Fruit fly (Drosophila melanogaster) whole organism, embryonic: ENCODE measurements around the gene CG14052.

Experiments used
- BEAF-32 ChIP-seq: fragments of 200-800 bp; sonication (Bioruptor generic); optimal IDR thresholded peaks from 3 replicates; lab custom pipeline; 2017; ENCODE audit warnings: missing biosample characterization, missing genetic modification characterization, mild to moderate bottlenecking, moderate library complexity, missing genetic modification reagents
- BtbVII ChIP-seq: fragments of 200-800 bp; sonication (Bioruptor generic); optimal IDR thresholded peaks from 3 replicates; lab custom pipeline; 2017; ENCODE audit warnings: missing biosample characterization, mild to moderate bottlenecking, missing genetic modification characterization
- CG13287 ChIP-seq: fragments of 200-800 bp; sonication (Bioruptor generic); IDR thresholded peaks from 2 replicates; pipeline ENCODE4 v1.3.6; 2022; ENCODE audit warnings: missing biosample characterization, missing genetic modification characterization; ENCODE audit not compliant: partially characterized antibody
- CG13624 ChIP-seq: fragments of 200-800 bp; sonication (Bioruptor generic); optimal IDR thresholded peaks from 2 replicates; lab custom pipeline; 2016; ENCODE audit warnings: missing biosample characterization, missing genetic modification characterization
- CG15514 ChIP-seq: fragments of 200-800 bp; sonication (Bioruptor generic); optimal IDR thresholded peaks from 3 replicates; lab custom pipeline; 2017; ENCODE audit warnings: missing biosample characterization, missing genetic modification characterization, mild to moderate bottlenecking, moderate library complexity, missing genetic modification reagents
- CG1602 ChIP-seq: fragments of 200-800 bp; sonication (Bioruptor generic); optimal IDR thresholded peaks from 3 replicates; lab custom pipeline; 2016; ENCODE audit warnings: missing biosample characterization, missing genetic modification characterization
- CG16813 ChIP-seq: fragments of 200-800 bp; sonication (Bioruptor generic); IDR thresholded peaks from 3 replicates; pipeline ENCODE4 v1.3.6; 2022; ENCODE audit warnings: missing biosample characterization, missing genetic modification characterization; ENCODE audit not compliant: partially characterized antibody
- CG17186 ChIP-seq: fragments of 200-800 bp; sonication (Bioruptor generic); optimal IDR thresholded peaks from 3 replicates; lab custom pipeline; 2017; ENCODE audit warnings: missing biosample characterization, missing genetic modification reagents, missing genetic modification characterization
- CG4617 ChIP-seq: fragments of 200-800 bp; sonication (Bioruptor generic); optimal IDR thresholded peaks from 3 replicates; lab custom pipeline; 2016; ENCODE audit warnings: missing biosample characterization, missing genetic modification characterization, borderline replicate concordance
- CG6689 ChIP-seq: fragments of 200-800 bp; sonication (Bioruptor generic); IDR thresholded peaks from 2 replicates; pipeline ENCODE4 v1.3.6; 2022; ENCODE audit warnings: missing biosample characterization, missing genetic modification characterization
- CG7357 ChIP-seq: fragments of 200-800 bp; sonication (Bioruptor generic); IDR thresholded peaks from 3 replicates; pipeline ENCODE4 v1.3.6; 2022; ENCODE audit warnings: missing biosample characterization, missing genetic modification characterization
- CG7786 ChIP-seq: fragments of 200-800 bp; sonication (Bioruptor generic); optimal IDR thresholded peaks from 2 replicates; lab custom pipeline; 2016; ENCODE audit warnings: missing biosample characterization, missing genetic modification characterization
- Doc3 ChIP-seq: fragments of 200-800 bp; sonication (Bioruptor generic); IDR thresholded peaks from 3 replicates; pipeline ENCODE4 v1.3.6; 2022; ENCODE audit warnings: missing biosample characterization, missing genetic modification characterization; ENCODE audit not compliant: partially characterized antibody
- Dp ChIP-seq: fragments of 200-800 bp; sonication (Bioruptor generic); optimal IDR thresholded peaks from 2 replicates; lab custom pipeline; 2018; ENCODE audit warnings: missing biosample characterization, mild to moderate bottlenecking, missing genetic modification characterization, moderate library complexity
- Dref ChIP-seq: fragments of 200-800 bp; sonication (Bioruptor generic); IDR thresholded peaks from 2 replicates; pipeline ENCODE4 v1.3.6; 2022; ENCODE audit warnings: missing biosample characterization, missing genetic modification characterization
- HHEX ChIP-seq: fragments of 200-800 bp; sonication (Bioruptor generic); optimal IDR thresholded peaks from 3 replicates; lab custom pipeline; 2017; ENCODE audit warnings: missing biosample characterization, mild to moderate bottlenecking, missing genetic modification characterization, missing genetic modification reagents
- HLH4C ChIP-seq: fragments of 200-800 bp; sonication (Bioruptor generic); IDR thresholded peaks from 3 replicates; pipeline ENCODE4 v1.3.6; 2022; ENCODE audit warnings: missing biosample characterization, missing genetic modification characterization; ENCODE audit not compliant: partially characterized antibody
- HmgZ ChIP-seq: fragments of 200-800 bp; sonication (Bioruptor generic); optimal IDR thresholded peaks from 2 replicates; lab custom pipeline; 2018; ENCODE audit warnings: missing biosample characterization, mild to moderate bottlenecking, missing genetic modification characterization
- Hmr ChIP-seq: fragments of 200-800 bp; sonication (Bioruptor generic); optimal IDR thresholded peaks from 3 replicates; lab custom pipeline; 2017; ENCODE audit warnings: mild to moderate bottlenecking, missing biosample characterization, missing genetic modification reagents, missing genetic modification characterization
- Hr39 ChIP-seq: fragments of >200 bp; optimal IDR thresholded peaks from 2 replicates; lab custom pipeline; 2017
- MBD-R2 ChIP-seq: fragments of 200-800 bp; sonication (Bioruptor generic); IDR thresholded peaks from 2 replicates; pipeline ENCODE4 v1.3.6; 2022; ENCODE audit warnings: missing biosample characterization, missing genetic modification characterization
- Med ChIP-seq: fragments of 200-800 bp; sonication (Bioruptor generic); peaks from one replicate; lab custom pipeline; 2016; ENCODE audit warnings: missing biosample characterization, missing genetic modification characterization, mild to moderate bottlenecking, inconsistent platforms, moderate library complexity
- NK7.1 ChIP-seq: fragments of 200-800 bp; sonication (Bioruptor generic); optimal IDR thresholded peaks from 3 replicates; lab custom pipeline; 2016; ENCODE audit warnings: missing biosample characterization, missing genetic modification characterization
- Ssrp ChIP-seq: fragments of 200-800 bp; sonication (Bioruptor generic); optimal IDR thresholded peaks from 2 replicates; lab custom pipeline; 2018; ENCODE audit warnings: missing biosample characterization, mild to moderate bottlenecking, missing genetic modification characterization, moderate library complexity
- Tbp ChIP-seq: fragments of >200 bp; optimal IDR thresholded peaks from 2 replicates; lab custom pipeline; 2018; ENCODE audit warnings: missing biosample characterization, missing genetic modification characterization
- al ChIP-seq: fragments of 200-800 bp; sonication (Bioruptor generic); IDR thresholded peaks from 2 replicates; pipeline ENCODE4 v1.3.6; 2022; ENCODE audit warnings: missing biosample characterization, missing genetic modification characterization
- amos ChIP-seq: fragments of 200-800 bp; sonication (Bioruptor generic); IDR thresholded peaks from 2 replicates; pipeline ENCODE4 v1.3.6; 2022; ENCODE audit warnings: missing biosample characterization, missing genetic modification characterization; ENCODE audit not compliant: partially characterized antibody
- ase ChIP-seq: fragments of 200-800 bp; sonication (Bioruptor generic); IDR thresholded peaks from 3 replicates; pipeline ENCODE4 v1.3.6; 2022; ENCODE audit warnings: missing biosample characterization, missing genetic modification characterization
- ato ChIP-seq: fragments of 200-800 bp; sonication (Bioruptor generic); IDR thresholded peaks from 2 replicates; pipeline ENCODE4 v1.3.6; 2022; ENCODE audit warnings: missing biosample characterization, missing genetic modification characterization; ENCODE audit not compliant: partially characterized antibody
- cg ChIP-seq: fragments of 200-800 bp; sonication (Bioruptor generic); optimal IDR thresholded peaks from 3 replicates; lab custom pipeline; 2019; ENCODE audit warnings: missing biosample characterization, mild to moderate bottlenecking, missing genetic modification characterization, moderate library complexity
- chinmo ChIP-seq: fragments of 200-800 bp; sonication (Bioruptor generic); IDR thresholded peaks from 4 replicates; pipeline ENCODE4 v1.3.6; 2022; ENCODE audit warnings: missing biosample characterization, missing genetic modification characterization; ENCODE audit not compliant: partially characterized antibody
- chn ChIP-seq: fragments of 200-800 bp; sonication (Bioruptor generic); optimal IDR thresholded peaks from 2 replicates; lab custom pipeline; 2016; ENCODE audit warnings: missing biosample characterization, missing genetic modification characterization
- crp ChIP-seq, 2 experiments: fragments of 200-800 bp; sonication (Bioruptor generic); optimal IDR thresholded peaks; 2 replicates in 1 of 2; 3 replicates in 1 of 2; lab custom pipeline; 2017; ENCODE audit warnings: missing biosample characterization in 2 of 2, missing genetic modification characterization in 2 of 2, mild to moderate bottlenecking in 1 of 2, moderate library complexity in 1 of 2
- eve ChIP-seq, 2 experiments: fragments of >200 bp; optimal IDR thresholded peaks; 2 replicates each; lab custom pipeline; 2017; ENCODE audit warnings: missing biosample characterization in 2 of 2, missing genetic modification characterization in 2 of 2
- eyg ChIP-seq: fragments of 200-800 bp; sonication (Bioruptor generic); optimal IDR thresholded peaks from 3 replicates; lab custom pipeline; 2016; ENCODE audit warnings: missing biosample characterization, missing genetic modification characterization
- hbn ChIP-seq: fragments of 200-800 bp; sonication (Bioruptor generic); IDR thresholded peaks from 2 replicates; pipeline ENCODE4 v1.3.6; 2022; ENCODE audit warnings: missing biosample characterization, missing genetic modification characterization; ENCODE audit not compliant: partially characterized antibody
- lmd ChIP-seq: fragments of 200-800 bp; sonication (Bioruptor generic); IDR thresholded peaks from 2 replicates; pipeline ENCODE4 v1.3.6; 2022; ENCODE audit warnings: missing biosample characterization, missing genetic modification characterization
- nom ChIP-seq: fragments of 200-800 bp; sonication (Bioruptor generic); optimal IDR thresholded peaks from 2 replicates; lab custom pipeline; 2017; ENCODE audit warnings: missing biosample characterization, missing genetic modification characterization, mild to moderate bottlenecking, moderate library complexity, missing genetic modification reagents
- peb ChIP-seq: fragments of 200-800 bp; sonication (Bioruptor generic); IDR thresholded peaks from 2 replicates; pipeline ENCODE4 v1.3.6; 2022; ENCODE audit warnings: missing biosample characterization, missing genetic modification characterization
- pzg ChIP-seq: fragments of 200-800 bp; sonication (Bioruptor generic); optimal IDR thresholded peaks from 3 replicates; lab custom pipeline; 2018; ENCODE audit warnings: missing biosample characterization, mild to moderate bottlenecking, missing genetic modification characterization, moderate library complexity
- row ChIP-seq: fragments of 200-800 bp; sonication (Bioruptor generic); IDR thresholded peaks from 3 replicates; pipeline ENCODE4 v1.3.6; 2022; ENCODE audit warnings: missing biosample characterization, missing genetic modification characterization
- sc ChIP-seq, 3 experiments: fragments of >200 bp in 2 of 3; fragments of 200-800 bp in 1 of 3; sonication (Bioruptor generic) in 1 of 3; optimal IDR thresholded peaks; 2 replicates in 2 of 3; 3 replicates in 1 of 3; lab custom pipeline; 2017; ENCODE audit warnings: mild to moderate bottlenecking in 1 of 3, missing biosample characterization in 1 of 3, missing genetic modification characterization in 1 of 3, missing genetic modification reagents in 1 of 3
- shn ChIP-seq: fragments of 200-800 bp; sonication (Bioruptor generic); optimal IDR thresholded peaks from 3 replicates; lab custom pipeline; 2016; ENCODE audit warnings: missing biosample characterization, missing genetic modification characterization
- slp2 ChIP-seq: fragments of 200-800 bp; sonication (Bioruptor generic); optimal IDR thresholded peaks from 2 replicates; lab custom pipeline; 2016; ENCODE audit warnings: missing biosample characterization, missing genetic modification characterization
- twi ChIP-seq: fragments of 200-800 bp; optimal IDR thresholded peaks from 2 replicates; lab custom pipeline; 2019; ENCODE audit warnings: missing biosample characterization, mild to moderate bottlenecking, missing genetic modification characterization, moderate library complexity
- vnd ChIP-seq: fragments of 200-800 bp; sonication (Bioruptor generic); IDR thresholded peaks from 3 replicates; pipeline ENCODE4 v1.3.6; 2022; ENCODE audit warnings: missing biosample characterization, missing genetic modification characterization; ENCODE audit not compliant: partially characterized antibody

CG14052 gene

DNA sequence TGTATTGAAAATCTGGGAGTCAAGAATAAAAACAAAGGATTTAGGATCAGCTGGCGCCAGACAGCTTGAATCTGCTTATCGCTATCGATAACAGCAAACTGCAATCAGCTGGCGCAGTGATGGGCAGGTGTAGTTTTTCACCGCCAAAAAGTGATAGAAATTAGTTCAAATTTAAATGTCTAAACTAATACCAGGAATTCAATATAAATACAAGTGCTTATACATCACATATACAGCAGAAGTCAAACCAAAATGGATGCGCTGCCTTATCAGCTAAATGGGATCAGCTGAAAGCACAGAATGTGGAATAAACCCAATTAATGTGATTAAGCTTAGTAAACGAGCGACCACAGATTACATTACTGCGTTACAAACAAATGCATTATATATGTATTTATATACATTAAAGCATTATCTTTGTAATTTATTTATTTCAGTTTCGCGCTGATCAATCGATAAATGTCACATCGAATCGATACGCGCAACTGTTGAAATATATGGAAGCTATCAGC is 42.7 kb upstream of the CG14052 start, which contains the start of gene pn (continued):
- TF ChIP-seq ase (GFP tag; lab: Robert Waterston, UW), result no peak
- TF ChIP-seq CG16813, result 0 out of 3 replicates have a peak, but pooled peaks have one; percentile 39
- peak; percentile 32; the same call in 1 of the 2 replicates for TF ChIP-seq CG13287 (GFP tag; lab: Robert Waterston, UW)
- TF ChIP-seq Doc3, result 0 out of 3 replicates have a peak, but pooled peaks have one; percentile 19
- TF ChIP-seq hbn (GFP tag; lab: Robert Waterston, UW), result peak; percentile 39; the same call in 1 of the 2 replicates
- peak; percentile 60; the same call in 2 of the 3 replicates for TF ChIP-seq HLH4C (GFP tag; lab: Robert Waterston, UW)
- 0 out of 2 replicates have a peak, but pooled peaks have one; percentile 27 for TF ChIP-seq ato (GFP tag; lab: Robert Waterston, UW)
- TF ChIP-seq amos (GFP tag; lab: Robert Waterston, UW), result peak; percentile 20; the same call in 1 of the 2 replicates
- TF ChIP-seq CG17186 (GFP tag; lab: Kevin White, UChicago), result peak; percentile 37

DNA sequence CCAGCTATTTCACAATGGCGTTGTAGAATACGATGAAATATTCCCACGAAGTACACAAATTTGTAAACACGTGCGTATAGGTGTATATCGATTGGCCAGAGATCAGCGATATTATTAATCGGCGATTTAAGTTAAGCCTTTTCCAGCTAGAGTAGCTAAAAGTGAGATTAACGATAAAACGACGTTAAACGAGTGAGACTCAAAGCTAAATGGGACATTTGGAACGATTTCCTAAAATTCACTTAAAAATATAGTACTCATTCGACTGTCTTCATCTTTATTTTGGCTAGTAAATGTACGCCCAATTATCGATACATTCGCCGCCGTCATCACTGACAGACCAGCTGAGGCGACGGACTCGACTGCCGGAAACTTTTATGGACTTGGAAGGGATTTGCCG is 39.0 kb upstream of the CG14052 start, which contains the start of the genes Nmd3 and CG17776:
Gene Nmd3 (minus strand): TSS at position 106 of the 400 bp plus-strand sequence.
Gene CG17776 (plus strand): TSS at position 163 of the 400 bp plus-strand sequence.
- TF ChIP-seq vnd (GFP tag; lab: Robert Waterston, UW), result peak; percentile 83
- no peak for TF ChIP-seq slp2 (GFP tag; lab: Kevin White, UChicago)
- 0 out of 4 replicates have a peak, but pooled peaks have one; percentile 17 for TF ChIP-seq chinmo (GFP tag; lab: Robert Waterston, UW)
- no peak for TF ChIP-seq BtbVII (GFP tag; lab: Kevin White, UChicago)
- TF ChIP-seq Doc3, result peak; percentile 58; the same call in 1 of the 3 replicates
- TF ChIP-seq NK7.1 (GFP tag; lab: Kevin White, UChicago), result no peak
- TF ChIP-seq BEAF-32 (GFP tag; lab: Kevin White, UChicago), result peak; percentile 68
- no peak for TF ChIP-seq eve (GFP tag; optimal IDR thresholded peaks at IDR 0.05; lab: Kevin White, UChicago)
- TF ChIP-seq CG7357, result no peak
- no peak for TF ChIP-seq chn
- peak; percentile 60 for TF ChIP-seq pzg (GFP tag; lab: Kevin White, UChicago)
- TF ChIP-seq eyg (GFP tag; lab: Kevin White, UChicago), result no peak
- peak; percentile 30 for TF ChIP-seq Tbp (GFP tag; lab: Kevin White, UChicago)
- peak; percentile 3 for TF ChIP-seq twi (tag; lab: Kevin White, UChicago)
- peak; percentile 20 to 85 for TF ChIP-seq crp (GFP tag; optimal IDR thresholded peaks at IDR 0.05; lab: Kevin White, UChicago)
- TF ChIP-seq Hmr, result no peak
- peak; percentile 73 for TF ChIP-seq Dref (GFP tag; lab: Robert Waterston, UW)
- TF ChIP-seq al (GFP tag; lab: Robert Waterston, UW), result no peak
- TF ChIP-seq MBD-R2 (GFP tag; lab: Robert Waterston, UW), result peak; percentile 72; the same call in 1 of the 2 replicates
- peak; percentile 26 for TF ChIP-seq CG4617
- TF ChIP-seq HmgZ (tag; lab: Kevin White, UChicago), result peak; percentile 60
- TF ChIP-seq CG1602 (GFP tag; lab: Kevin White, UChicago), result no peak
- TF ChIP-seq lmd (GFP tag; lab: Robert Waterston, UW), result no peak
- TF ChIP-seq HHEX (GFP tag; lab: Kevin White, UChicago), result no peak
- TF ChIP-seq CG7786, result peak; percentile 17
- TF ChIP-seq row (GFP tag; lab: Robert Waterston, UW), result peak; percentile 66
- TF ChIP-seq nom (GFP tag; lab: Kevin White, UChicago), result no peak
- TF ChIP-seq CG15514 (GFP tag; lab: Kevin White, UChicago), result peak; percentile 64
- TF ChIP-seq cg (GFP tag; lab: Kevin White, UChicago), result peak; percentile 3
- TF ChIP-seq Med (GFP tag; lab: Kevin White, UChicago), result peak; percentile 71
- TF ChIP-seq Dp, result peak; percentile 42
- TF ChIP-seq Hr39 (lab: Kevin White, UChicago), result no peak
- TF ChIP-seq CG13624, result peak; percentile 46
- no peak for TF ChIP-seq Ssrp (tag; lab: Kevin White, UChicago)
- peak; percentile 26 for TF ChIP-seq shn (GFP tag; lab: Kevin White, UChicago)
- TF ChIP-seq CG6689 (GFP tag; lab: Robert Waterston, UW), result no peak
- TF ChIP-seq sc (optimal IDR thresholded peaks at IDR 0.05; lab: Kevin White, UChicago), result no peak
- TF ChIP-seq sc (GFP tag; optimal IDR thresholded peaks at IDR 0.05; lab: Kevin White, UChicago), result no peak
- TF ChIP-seq peb (GFP tag; lab: Robert Waterston, UW), result no peak
